Fruit fly (Drosophila melanogaster): ENCODE measurements around the gene zetaCOP.

DNA sequence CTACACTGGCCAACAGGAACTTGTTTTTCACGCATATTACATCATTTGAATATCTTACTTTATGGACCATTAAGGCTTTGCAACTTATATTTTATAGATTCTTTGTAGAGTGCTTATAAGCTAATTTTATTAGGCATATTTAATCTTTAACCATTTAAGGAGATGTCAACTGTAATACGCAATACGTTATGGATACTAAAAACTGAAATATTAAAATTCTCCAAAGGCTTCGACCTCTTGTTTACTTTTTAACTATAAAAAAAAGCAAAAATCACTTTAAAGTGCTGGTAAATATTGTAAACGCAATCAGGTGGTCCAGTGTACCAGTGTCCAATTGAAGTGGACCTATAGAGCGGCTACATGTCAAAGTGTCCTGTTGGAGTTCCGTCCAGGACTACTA, 16.3 kb downstream of the zetaCOP start:
- TF ChIP-seq CG8301 (tag; optimal IDR thresholded peaks at IDR 0.05) (peak; percentile 55), Pif1A (GFP tag; optimal IDR thresholded peaks at IDR 0.05) (no peak), CG34367 (tag; optimal IDR thresholded peaks at IDR 0.05) (peak; percentile 6), Pif1B (GFP tag; optimal IDR thresholded peaks at IDR 0.05) (no peak), CG10348 (GFP tag; IDR thresholded peaks at IDR 0.05) (no peak), EcR (GFP tag; optimal IDR thresholded peaks at IDR 0.05) (no peak), CG9948 (tag; optimal IDR thresholded peaks at IDR 0.05) (peak; percentile 58)
